Fruit fly (Drosophila melanogaster): ENCODE data around the gene CG34323.

Gene CG34323

DNA sequence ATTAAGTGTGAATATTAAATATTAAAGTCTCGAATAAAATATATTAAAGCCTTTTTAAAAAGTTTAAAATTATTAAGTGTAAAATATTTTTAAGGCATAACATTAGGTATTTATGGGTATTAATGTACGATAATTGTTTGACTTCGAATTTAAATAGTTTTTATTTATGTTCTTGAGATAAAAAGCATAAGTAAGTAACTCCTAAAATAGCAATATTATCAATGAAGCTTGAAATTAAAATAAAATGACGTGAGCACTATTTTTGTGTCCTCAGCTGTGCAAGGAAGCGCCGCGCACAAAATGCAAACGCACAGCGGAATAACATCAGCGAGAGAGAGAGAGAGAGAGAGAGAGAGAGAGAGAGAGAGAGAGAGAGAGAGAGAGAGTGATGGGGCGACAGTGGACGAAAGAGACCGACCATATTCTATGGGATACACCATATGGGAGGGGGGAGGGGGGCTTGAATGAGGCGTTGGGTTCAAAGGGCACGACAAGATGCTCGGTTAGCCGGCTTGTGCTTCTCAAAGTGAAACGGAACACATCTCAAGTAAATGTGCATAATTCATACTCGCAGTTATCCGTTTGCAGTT, 20.1 kb downstream of the CG34323 start (continued):
- TF ChIP-seq Adf1 (GFP tag; IDR thresholded peaks at IDR 0.05) (no peak), jing (GFP tag; optimal IDR thresholded peaks at IDR 0.05) (no peak), esg (GFP tag; conservative IDR thresholded peaks at IDR 0.05) (no peak), luna (GFP tag; optimal IDR thresholded peaks at IDR 0.05) (no peak), fd96Cb (tag; optimal IDR thresholded peaks at IDR 0.05) (peak; percentile 36), salm (tag; optimal IDR thresholded peaks at IDR 0.05) (no peak), sens (GFP tag) (peak; percentile 47), CG3838 (GFP tag; optimal IDR thresholded peaks at IDR 0.05) (no peak), CG7987 (GFP tag; optimal IDR thresholded peaks at IDR 0.05) (no peak), CG11504 (tag; optimal IDR thresholded peaks at IDR 0.05) (peak; percentile 50), CG11695 (GFP tag; IDR thresholded peaks at IDR 0.05) (no peak), CG17186 (GFP tag; optimal IDR thresholded peaks at IDR 0.05) (no peak), nau (GFP tag; optimal IDR thresholded peaks at IDR 0.05) (no peak), MBD-R2 (GFP tag; IDR thresholded peaks at IDR 0.05) (no peak), gsb-n (tag; optimal IDR thresholded peaks at IDR 0.05) (peak; percentile 27), Pdp1 (GFP tag; optimal IDR thresholded peaks at IDR 0.05) (no peak), ERR (GFP tag; optimal IDR thresholded peaks at IDR 0.05) (no peak), HLH54F (GFP tag; optimal IDR thresholded peaks at IDR 0.05) (no peak), chif (GFP tag; optimal IDR thresholded peaks at IDR 0.05) (no peak), CG13123 (GFP tag; optimal IDR thresholded peaks at IDR 0.05) (no peak), chinmo (GFP tag; IDR thresholded peaks at IDR 0.05; ENCODE audit: partially characterized antibody) (no peak), nmo (GFP tag; optimal IDR thresholded peaks at IDR 0.05) (peak; percentile 25), B-H2 (GFP tag; optimal IDR thresholded peaks at IDR 0.05) (no peak), CG31441 (GFP tag; IDR thresholded peaks at IDR 0.05) (0 out of 2 replicates have a peak, but pooled peaks have one; percentile 21), D19B (GFP tag; optimal IDR thresholded peaks at IDR 0.05) (no peak), CG5245 (GFP tag; optimal IDR thresholded peaks at IDR 0.05) (no peak), HHEX (GFP tag; optimal IDR thresholded peaks at IDR 0.05) (no peak), CG4328 (GFP tag; optimal IDR thresholded peaks at IDR 0.05) (no peak), gsb (GFP tag; IDR thresholded peaks at IDR 0.05) (no peak), pros (GFP tag; optimal IDR thresholded peaks at IDR 0.05) (no peak), Neu2 (GFP tag; optimal IDR thresholded peaks at IDR 0.05; ENCODE audit: borderline replicate concordance) (no peak), tin (GFP tag; optimal IDR thresholded peaks at IDR 0.05) (no peak), Optix (GFP tag; IDR thresholded peaks at IDR 0.05) (no peak), CG4707 (GFP tag; optimal IDR thresholded peaks at IDR 0.05) (no peak), tgo (GFP tag; IDR thresholded peaks at IDR 0.05) (no peak), Dref (GFP tag; IDR thresholded peaks at IDR 0.05) (no peak), CG7357 (GFP tag; IDR thresholded peaks at IDR 0.05) (no peak), Side (GFP tag; optimal IDR thresholded peaks at IDR 0.05) (no peak), Fer1 (GFP tag; optimal IDR thresholded peaks at IDR 0.05) (no peak), CG1602 (GFP tag; optimal IDR thresholded peaks at IDR 0.05) (no peak), CG17802 (tag; optimal IDR thresholded peaks at IDR 0.05) (no peak), CG32767 (GFP tag; IDR thresholded peaks at IDR 0.05) (no peak), lmd (GFP tag; IDR thresholded peaks at IDR 0.05) (no peak), oc (tag; optimal IDR thresholded peaks at IDR 0.05) (no peak), CG4730 (GFP tag; IDR thresholded peaks at IDR 0.05) (no peak), CG14441 (GFP tag; IDR thresholded peaks at IDR 0.05) (no peak), CG6854 (GFP tag; optimal IDR thresholded peaks at IDR 0.05) (no peak), Dbx (GFP tag; IDR thresholded peaks at IDR 0.05) (no peak), TFAM (GFP tag; optimal IDR thresholded peaks at IDR 0.05) (no peak), pzg (GFP tag; optimal IDR thresholded peaks at IDR 0.05) (no peak), dimm (GFP tag; IDR thresholded peaks at IDR 0.05) (no peak)

Measured in whole organism, embryonic.